Worm (Caenorhabditis elegans): ENCODE results near the gene F07F6.2.
A peak's percentile ranks its signal among the peaks of the same experiment; 100 is the strongest.

The F07F6.2 gene

ce11 chrII:5478318-5478717, 48.3 kb downstream of the F07F6.2 start, which contains the start of gene F56D1.1:
Gene F56D1.1, plus strand, starts transcription at chrII:5478618.
- TF ChIP-seq pqm-1 (tag; optimal IDR thresholded peaks at IDR 0.05) (no peak), efl-1 (optimal IDR thresholded peaks at IDR 0.05) (no peak), efl-1 (GFP tag; optimal IDR thresholded peaks at IDR 0.05 in 1 of 2) (peak in 1 of 2 experiments; percentile 49)
